Fruit fly (Drosophila melanogaster) whole organism, embryonic: ENCODE measurements around the gene Dad1.
A peak's percentile ranks its signal among the peaks of the same experiment; 100 is the strongest.

Experiments
- Atf6 ChIP-seq: fragments of 200-800 bp; sonication (Bioruptor generic); IDR thresholded peaks from 2 replicates; pipeline ENCODE4 v1.3.6; 2022; ENCODE audit warnings: missing biosample characterization, missing genetic modification characterization
- Awh ChIP-seq: fragments of 200-800 bp; sonication (Bioruptor generic); IDR thresholded peaks from 2 replicates; pipeline ENCODE4, ENCODE4 v1.3.6; 2022; ENCODE audit warnings: missing biosample characterization, missing genetic modification characterization
- Bdp1 ChIP-seq: fragments of 200-800 bp; sonication (Bioruptor generic); optimal IDR thresholded peaks from 3 replicates; lab custom pipeline; 2016; ENCODE audit warnings: missing biosample characterization, missing genetic modification characterization
- Bteb2 ChIP-seq: fragments of 200-800 bp; sonication (Bioruptor generic); optimal IDR thresholded peaks from 2 replicates; lab custom pipeline; 2016; ENCODE audit warnings: missing biosample characterization, missing genetic modification characterization
- CG10209 ChIP-seq: fragments of 200-800 bp; sonication (Bioruptor generic); optimal IDR thresholded peaks from 3 replicates; lab custom pipeline; 2017; ENCODE audit warnings: missing biosample characterization, mild to moderate bottlenecking, missing genetic modification characterization, missing genetic modification reagents
- CG10366 ChIP-seq: fragments of 200-800 bp; sonication (Bioruptor generic); IDR thresholded peaks from 2 replicates; pipeline ENCODE4 v1.3.6; 2022; ENCODE audit warnings: missing biosample characterization, missing genetic modification characterization
- CG10462 ChIP-seq: fragments of 200-800 bp; sonication (Bioruptor generic); optimal IDR thresholded peaks from 2 replicates; lab custom pipeline; 2016; ENCODE audit warnings: missing biosample characterization, missing genetic modification characterization
- CG12299 ChIP-seq: fragments of 200-800 bp; sonication (Bioruptor generic); optimal IDR thresholded peaks from 2 replicates; lab custom pipeline; 2018; ENCODE audit warnings: missing biosample characterization, mild to moderate bottlenecking, missing genetic modification characterization
- CG12769 ChIP-seq: fragments of 200-800 bp; sonication (Bioruptor generic); optimal IDR thresholded peaks from 2 replicates; lab custom pipeline; 2019; ENCODE audit warnings: missing biosample characterization, mild to moderate bottlenecking, missing genetic modification characterization, moderate library complexity
- CG13287 ChIP-seq: fragments of 200-800 bp; sonication (Bioruptor generic); IDR thresholded peaks from 2 replicates; pipeline ENCODE4 v1.3.6; 2022; ENCODE audit warnings: missing biosample characterization, missing genetic modification characterization; ENCODE audit not compliant: partially characterized antibody
- CG14860 ChIP-seq: fragments of 200-800 bp; sonication (Bioruptor generic); IDR thresholded peaks from 3 replicates; pipeline ENCODE4 v1.3.6; 2022; ENCODE audit warnings: missing biosample characterization, missing genetic modification characterization; ENCODE audit not compliant: partially characterized antibody
- CG15601 ChIP-seq: fragments of 200-800 bp; sonication (Bioruptor generic); optimal IDR thresholded peaks from 3 replicates; lab custom pipeline; 2019; ENCODE audit warnings: missing biosample characterization, mild to moderate bottlenecking, missing genetic modification characterization, moderate library complexity
- CG1792 ChIP-seq: fragments of 200-800 bp; sonication (Bioruptor generic); optimal IDR thresholded peaks from 2 replicates; lab custom pipeline; 2016; ENCODE audit warnings: missing biosample characterization, missing genetic modification characterization
- CG3163 ChIP-seq: fragments of 200-800 bp; sonication (Bioruptor generic); optimal IDR thresholded peaks from 3 replicates; lab custom pipeline; 2016; ENCODE audit warnings: missing biosample characterization, missing genetic modification characterization
- CG3407 ChIP-seq: fragments of 200-800 bp; sonication (Bioruptor generic); optimal IDR thresholded peaks from 2 replicates; lab custom pipeline; 2018; ENCODE audit warnings: missing biosample characterization, mild to moderate bottlenecking, missing genetic modification characterization
- CG43689 ChIP-seq: fragments of 200-800 bp; sonication (Bioruptor generic); IDR thresholded peaks from 2 replicates; pipeline ENCODE4 v1.3.6; 2022; ENCODE audit warnings: missing biosample characterization, missing genetic modification characterization
- CG6175 ChIP-seq: fragments of 200-800 bp; sonication (Bioruptor generic); IDR thresholded peaks from 3 replicates; pipeline ENCODE4 v1.3.6; 2022; ENCODE audit warnings: missing biosample characterization, missing genetic modification characterization
- CG7357 ChIP-seq: fragments of 200-800 bp; sonication (Bioruptor generic); IDR thresholded peaks from 3 replicates; pipeline ENCODE4 v1.3.6; 2022; ENCODE audit warnings: missing biosample characterization, missing genetic modification characterization
- CG9437 ChIP-seq: fragments of 200-800 bp; sonication (Bioruptor generic); optimal IDR thresholded peaks from 2 replicates; lab custom pipeline; 2018; ENCODE audit warnings: missing biosample characterization, mild to moderate bottlenecking, missing genetic modification characterization
- Chrac-16 ChIP-seq: fragments of 200-800 bp; sonication (Bioruptor generic); optimal IDR thresholded peaks from 3 replicates; lab custom pipeline; 2016; ENCODE audit warnings: missing biosample characterization, missing genetic modification characterization
- E2f1 ChIP-seq: fragments of 200-800 bp; sonication (Bioruptor generic); IDR thresholded peaks from 2 replicates; pipeline ENCODE4 v1.3.6; 2022; ENCODE audit warnings: missing biosample characterization, missing genetic modification characterization
- Eip74EF ChIP-seq, 2 experiments: fragments of 200-800 bp in 1 of 2; fragments of >200 bp in 1 of 2; sonication (Bioruptor generic) in 1 of 2; optimal IDR thresholded peaks; 2 replicates each; lab custom pipeline; 2017 to 2019; ENCODE audit warnings: missing biosample characterization in 2 of 2, missing genetic modification characterization in 2 of 2, mild to moderate bottlenecking in 1 of 2, moderate library complexity in 1 of 2
- HLH3B ChIP-seq: fragments of 200-800 bp; sonication (Bioruptor generic); IDR thresholded peaks from 2 replicates; pipeline ENCODE4 v1.3.6; 2022; ENCODE audit warnings: missing biosample characterization, missing genetic modification characterization
- HLHmδ ChIP-seq: fragments of 200-800 bp; sonication (Bioruptor generic); optimal IDR thresholded peaks from 2 replicates; lab custom pipeline; 2018; ENCODE audit warnings: missing biosample characterization, mild to moderate bottlenecking, missing genetic modification characterization, moderate library complexity
- HmgD ChIP-seq: fragments of 200-800 bp; sonication (Bioruptor generic); optimal IDR thresholded peaks from 3 replicates; lab custom pipeline; 2016; ENCODE audit warnings: missing biosample characterization, missing genetic modification characterization
- NC2α ChIP-seq: fragments of 200-800 bp; sonication (Bioruptor generic); optimal IDR thresholded peaks from 2 replicates; lab custom pipeline; 2016; ENCODE audit warnings: missing biosample characterization, missing genetic modification characterization
- NK7.1 ChIP-seq: fragments of 200-800 bp; sonication (Bioruptor generic); optimal IDR thresholded peaks from 3 replicates; lab custom pipeline; 2016; ENCODE audit warnings: missing biosample characterization, missing genetic modification characterization
- Six4 ChIP-seq: fragments of 200-800 bp; sonication (Bioruptor generic); optimal IDR thresholded peaks from 2 replicates; lab custom pipeline; 2016; ENCODE audit warnings: missing biosample characterization, missing genetic modification characterization
- Sry-δ ChIP-seq: fragments of 200-800 bp; sonication (Bioruptor generic); optimal IDR thresholded peaks from 2 replicates; lab custom pipeline; 2016; ENCODE audit warnings: missing biosample characterization, missing genetic modification characterization
- ac ChIP-seq: fragments of 200-800 bp; sonication (Bioruptor generic); optimal IDR thresholded peaks from 3 replicates; lab custom pipeline; 2017; ENCODE audit warnings: missing biosample characterization, mild to moderate bottlenecking, missing genetic modification characterization
- ara ChIP-seq: fragments of 200-800 bp; sonication (Bioruptor generic); IDR thresholded peaks from 2 replicates; pipeline ENCODE4 v1.3.6; 2022; ENCODE audit warnings: missing biosample characterization, missing genetic modification characterization
- bbx ChIP-seq: fragments of 200-800 bp; sonication (Bioruptor generic); IDR thresholded peaks from 2 replicates; pipeline ENCODE4 v1.3.6; 2022; ENCODE audit warnings: missing biosample characterization, missing genetic modification characterization; ENCODE audit not compliant: partially characterized antibody
- br ChIP-seq: fragments of >200 bp; optimal IDR thresholded peaks from 2 replicates; lab custom pipeline; 2017
- btn ChIP-seq: fragments of 200-800 bp; sonication (Bioruptor generic); optimal IDR thresholded peaks from 2 replicates; lab custom pipeline; 2016; ENCODE audit warnings: missing biosample characterization, missing genetic modification characterization
- chinmo ChIP-seq: fragments of 200-800 bp; sonication (Bioruptor generic); IDR thresholded peaks from 4 replicates; pipeline ENCODE4 v1.3.6; 2022; ENCODE audit warnings: missing biosample characterization, missing genetic modification characterization; ENCODE audit not compliant: partially characterized antibody
- chm ChIP-seq: fragments of 200-800 bp; sonication (Bioruptor generic); IDR thresholded peaks from 2 replicates; pipeline ENCODE4 v1.3.6; 2022; ENCODE audit warnings: missing biosample characterization, missing genetic modification characterization
- dmrt99B ChIP-seq: fragments of 200-800 bp; sonication (Bioruptor generic); optimal IDR thresholded peaks from 2 replicates; lab custom pipeline; 2018; ENCODE audit warnings: missing biosample characterization, mild to moderate bottlenecking, missing genetic modification characterization, moderate library complexity
- en ChIP-seq: fragments of 200-800 bp; sonication (Bioruptor generic); optimal IDR thresholded peaks from 2 replicates; lab custom pipeline; 2016; ENCODE audit warnings: missing biosample characterization, missing genetic modification characterization
- fd64A ChIP-seq: fragments of 200-800 bp; sonication (Bioruptor generic); optimal IDR thresholded peaks from 3 replicates; lab custom pipeline; 2018; ENCODE audit warnings: missing biosample characterization, mild to moderate bottlenecking, missing genetic modification characterization
- fu2 ChIP-seq: fragments of 200-800 bp; sonication (Bioruptor generic); optimal IDR thresholded peaks from 2 replicates; lab custom pipeline; 2016; ENCODE audit warnings: missing biosample characterization, missing genetic modification characterization
- gem ChIP-seq: fragments of 200-800 bp; sonication (Bioruptor generic); optimal IDR thresholded peaks from 2 replicates; lab custom pipeline; 2019; ENCODE audit warnings: missing biosample characterization, mild to moderate bottlenecking, missing genetic modification characterization, moderate library complexity
- her ChIP-seq: fragments of 200-800 bp; sonication (Bioruptor generic); optimal IDR thresholded peaks from 2 replicates; lab custom pipeline; 2016; ENCODE audit warnings: missing biosample characterization, missing genetic modification characterization
- nmo ChIP-seq: fragments of 200-800 bp; sonication (Bioruptor generic); optimal IDR thresholded peaks from 2 replicates; lab custom pipeline; 2018; ENCODE audit warnings: missing biosample characterization, mild to moderate bottlenecking, missing genetic modification characterization, moderate library complexity
- prd ChIP-seq, 3 experiments: fragments of >200 bp in 2 of 3; fragments of 200-800 bp in 1 of 3; sonication (Bioruptor generic) in 1 of 3; optimal IDR thresholded peaks in 2 of 3; IDR thresholded peaks in 1 of 3; 2 replicates in 2 of 3; 3 replicates in 1 of 3; pipeline versions ENCODE4 v1.3.6 to Lab custom; 2017 to 2022; ENCODE audit warnings: missing biosample characterization in 1 of 3, missing genetic modification characterization in 1 of 3
- ro ChIP-seq: fragments of 200-800 bp; sonication (Bioruptor generic); IDR thresholded peaks from 2 replicates; pipeline ENCODE4 v1.3.6; 2022; ENCODE audit warnings: missing biosample characterization, missing genetic modification characterization
- sima ChIP-seq: fragments of 200-800 bp; sonication (Bioruptor generic); optimal IDR thresholded peaks from 2 replicates; lab custom pipeline; 2016; ENCODE audit warnings: missing biosample characterization, missing genetic modification characterization
- tna ChIP-seq: fragments of 200-800 bp; sonication (Bioruptor generic); IDR thresholded peaks from 2 replicates; pipeline ENCODE4 v1.3.6; 2022; ENCODE audit warnings: missing biosample characterization, missing genetic modification characterization; ENCODE audit not compliant: partially characterized antibody
- tx ChIP-seq: fragments of 200-800 bp; sonication (Bioruptor generic); optimal IDR thresholded peaks from 2 replicates; lab custom pipeline; 2016; ENCODE audit warnings: missing biosample characterization, missing genetic modification characterization
- unc-4 ChIP-seq: fragments of 200-800 bp; sonication (Bioruptor generic); IDR thresholded peaks from 2 replicates; pipeline ENCODE4 v1.3.6; 2022; ENCODE audit warnings: missing biosample characterization, missing genetic modification characterization; ENCODE audit not compliant: partially characterized antibody
- zf30C ChIP-seq: fragments of 200-800 bp; sonication (Bioruptor generic); optimal IDR thresholded peaks from 3 replicates; lab custom pipeline; 2018; ENCODE audit warnings: missing biosample characterization, mild to moderate bottlenecking, missing genetic modification characterization

The Dad1 gene

dm6 chr2L:8350560-8351171, 33.3 kb downstream of the Dad1 start (continued):
- TF ChIP-seq CG7357 (GFP tag; lab: Robert Waterston, UW) (no peak), her (peak; percentile 28), unc-4 (no peak), en (GFP tag; lab: Kevin White, UChicago) (no peak), CG10366 (GFP tag; lab: Robert Waterston, UW) (no peak), HLHmδ (GFP tag; lab: Kevin White, UChicago) (no peak), btn (GFP tag; lab: Kevin White, UChicago) (no peak), CG3163 (GFP tag; lab: Kevin White, UChicago) (no peak), prd (optimal IDR thresholded peaks at IDR 0.05; lab: Kevin White, UChicago) (no peak), prd (GFP tag; IDR thresholded peaks at IDR 0.05; lab: Robert Waterston, UW) (no peak), tx (GFP tag; lab: Kevin White, UChicago) (no peak), Awh (GFP tag; lab: Robert Waterston, UW) (no peak; the same call in 1 of the 2 replicates), CG6175 (GFP tag; lab: Robert Waterston, UW) (no peak), tna (GFP tag; lab: Robert Waterston, UW) (no peak), fd64A (GFP tag; lab: Kevin White, UChicago) (no peak), chinmo (GFP tag; lab: Robert Waterston, UW) (no peak), Six4 (GFP tag; lab: Kevin White, UChicago) (no peak), HmgD (no peak), ac (no peak), Sry-δ (GFP tag; lab: Kevin White, UChicago) (no peak), Bteb2 (GFP tag; lab: Kevin White, UChicago) (peak; percentile 30), Atf6 (GFP tag; lab: Robert Waterston, UW) (peak; percentile 76), ara (no peak), sima (GFP tag; lab: Kevin White, UChicago) (no peak), br (lab: Kevin White, UChicago) (no peak), dmrt99B (peak; percentile 25), Eip74EF (GFP tag; optimal IDR thresholded peaks at IDR 0.05; lab: Kevin White, UChicago) (peak in 1 of 2 experiments; percentile 23), CG10209 (GFP tag; lab: Kevin White, UChicago) (peak; percentile 31), E2f1 (GFP tag; lab: Robert Waterston, UW) (no peak), bbx (GFP tag; lab: Robert Waterston, UW) (no peak), CG15601 (tag; lab: Kevin White, UChicago) (no peak), CG3407 (GFP tag; lab: Kevin White, UChicago) (peak; percentile 32), CG12299 (tag; lab: Kevin White, UChicago) (no peak), CG12769 (tag; lab: Kevin White, UChicago) (peak; percentile 65), ro (GFP tag; lab: Robert Waterston, UW) (no peak), CG14860 (GFP tag; lab: Robert Waterston, UW) (no peak), gem (tag; lab: Kevin White, UChicago) (peak; percentile 50), CG1792 (GFP tag; lab: Kevin White, UChicago) (no peak), nmo (GFP tag; lab: Kevin White, UChicago) (no peak), fu2 (GFP tag; lab: Kevin White, UChicago) (no peak), CG13287 (GFP tag; lab: Robert Waterston, UW) (no peak), CG9437 (GFP tag; lab: Kevin White, UChicago) (no peak), NC2α (no peak), Chrac-16 (GFP tag; lab: Kevin White, UChicago) (no peak), zf30C (no peak), HLH3B (GFP tag; lab: Robert Waterston, UW) (peak; percentile 29; the same call in 1 of the 2 replicates), chm (GFP tag; lab: Robert Waterston, UW) (no peak), Bdp1 (GFP tag; lab: Kevin White, UChicago) (no peak), NK7.1 (GFP tag; lab: Kevin White, UChicago) (no peak), CG43689 (GFP tag; lab: Robert Waterston, UW) (no peak), CG10462 (no peak)
